Worm (Caenorhabditis elegans) whole organism, L4 larva: Measurements from ENCODE around the gene F19D8.2.

Experiments
- T20F7.1 ChIP-seq: fragments of 200-800 bp; sonication (Bioruptor generic); optimal IDR thresholded peaks from 2 replicates; lab custom pipeline; 2018; ENCODE audit warnings: mild to moderate bottlenecking, missing genetic modification characterization, missing compliant biosample characterization
- zfp-2 ChIP-seq: sonication (generic microtip); optimal IDR thresholded peaks from 2 replicates; lab custom pipeline; 2016; ENCODE audit warnings: mild to moderate bottlenecking, missing genetic modification characterization, missing compliant biosample characterization

DNA sequence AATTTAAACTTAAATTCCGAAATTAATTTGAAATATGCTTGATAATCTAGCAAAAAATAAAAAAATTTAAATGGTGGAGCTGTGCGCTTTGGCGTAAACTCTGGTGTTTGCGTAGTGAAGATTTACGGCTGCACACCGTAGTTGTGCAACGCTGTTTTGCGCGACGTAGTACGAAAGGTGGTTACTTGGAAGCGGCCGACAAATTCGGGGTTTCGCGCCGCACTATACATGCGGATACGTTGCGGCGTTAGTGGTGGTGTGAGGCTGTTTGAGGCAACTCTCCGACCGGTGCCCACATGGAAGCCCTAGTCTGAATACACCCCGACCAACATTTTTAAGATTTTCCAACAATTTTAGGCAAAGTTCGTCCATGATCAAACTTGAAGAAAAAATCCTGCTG lies 779 bp upstream of the F19D8.2 start:
- TF ChIP-seq zfp-2 (tag; lab: Kevin White, UChicago) (no peak), T20F7.1 (GFP tag; lab: Kevin White, UChicago) (no peak)
